Worm (Caenorhabditis elegans) whole organism, L1 larva: ENCODE data around the gene twk-9.

Source experiments
- alr-1 ChIP-seq: fragments of 200-800 bp; sonication (Bioruptor generic); optimal IDR thresholded peaks from 2 replicates; lab custom pipeline; 2018; ENCODE audit warnings: borderline replicate concordance, mild to moderate bottlenecking, missing genetic modification characterization, missing compliant biosample characterization
- ama-1 ChIP-seq: fragments of 150-350 bp; optimal IDR thresholded peaks from 2 replicates; lab custom pipeline; 2014
- blmp-1 ChIP-seq: fragments of 150-350 bp; optimal IDR thresholded peaks from 2 replicates; lab custom pipeline; 2014; ENCODE audit warnings: missing biosample characterization, missing genetic modification characterization
- ceh-8 ChIP-seq: fragments of 200-800 bp; sonication (Bioruptor generic); optimal IDR thresholded peaks from 2 replicates; lab custom pipeline; 2018; ENCODE audit warnings: mild to moderate bottlenecking, missing genetic modification characterization, moderate library complexity, missing compliant biosample characterization
- ceh-88 ChIP-seq: fragments of 200-800 bp; sonication (Bioruptor generic); IDR thresholded peaks from 2 replicates; pipeline ENCODE4 v1.3.6; 2022; ENCODE audit warnings: missing genetic modification characterization, missing compliant biosample characterization
- ceh-90 ChIP-seq: sonication (generic microtip); optimal IDR thresholded peaks from 2 replicates; lab custom pipeline; 2016; ENCODE audit warnings: missing genetic modification characterization, missing compliant biosample characterization
- ces-1 ChIP-seq: fragments of 150-350 bp; optimal IDR thresholded peaks from 2 replicates; lab custom pipeline; 2014; ENCODE audit warnings: missing biosample characterization, missing genetic modification reagents, missing genetic modification characterization
- dpl-1 ChIP-seq, 3 experiments: fragments of 150-350 bp in 2 of 3; sonication (generic microtip) in 1 of 3; optimal IDR thresholded peaks; 2 replicates each; lab custom pipeline; 2014 to 2017; ENCODE audit warnings: missing biosample characterization in 3 of 3, missing genetic modification characterization in 3 of 3, missing genetic modification reagents in 3 of 3
- dsc-1 ChIP-seq: sonication (generic microtip); optimal IDR thresholded peaks from 2 replicates; lab custom pipeline; 2016; ENCODE audit warnings: mild to moderate bottlenecking, missing genetic modification characterization, missing compliant biosample characterization
- efl-1 ChIP-seq, 4 experiments: fragments of 150-350 bp; optimal IDR thresholded peaks in 3 of 4; peaks in 1 of 4; 1 replicate in 1 of 4; 2 replicates in 3 of 4; lab custom pipeline; 2014; ENCODE audit warnings: missing biosample characterization in 2 of 4, missing genetic modification characterization in 2 of 4, missing genetic modification reagents in 2 of 4
- efl-3 ChIP-seq: fragments of 200-800 bp; sonication (Bioruptor generic); optimal IDR thresholded peaks from 2 replicates; lab custom pipeline; 2018; ENCODE audit warnings: mild to moderate bottlenecking, missing genetic modification characterization, missing compliant biosample characterization
- egl-13 ChIP-seq: sonication (generic microtip); optimal IDR thresholded peaks from 2 replicates; lab custom pipeline; 2016; ENCODE audit warnings: missing genotype, missing genetic modification reagents, missing genetic modification characterization, missing compliant biosample characterization
- ets-5 ChIP-seq: fragments of 200-800 bp; sonication (Bioruptor generic); IDR thresholded peaks from 2 replicates; pipeline ENCODE4 v1.3.6; 2022; ENCODE audit warnings: missing genetic modification characterization, missing compliant biosample characterization
- fkh-10 ChIP-seq: sonication (generic microtip); optimal IDR thresholded peaks from 2 replicates; lab custom pipeline; 2017; ENCODE audit warnings: missing biosample characterization, missing genetic modification reagents, missing genetic modification characterization
- fkh-8 ChIP-seq: sonication (generic microtip); optimal IDR thresholded peaks from 2 replicates; lab custom pipeline; 2016; ENCODE audit warnings: mild to moderate bottlenecking, missing genetic modification characterization, missing compliant biosample characterization
- fos-1 ChIP-seq: fragments of 150-350 bp; optimal IDR thresholded peaks from 2 replicates; lab custom pipeline; 2014; ENCODE audit warnings: missing biosample characterization, missing genetic modification characterization
- grh-1 ChIP-seq: fragments of 200-800 bp; sonication (Bioruptor generic); IDR thresholded peaks from 2 replicates; pipeline ENCODE4 v1.3.6; 2022; ENCODE audit warnings: missing genetic modification reagents, missing genetic modification characterization, missing compliant biosample characterization
- hlh-17 ChIP-seq: fragments of 200-800 bp; sonication (Bioruptor generic); optimal IDR thresholded peaks from 2 replicates; lab custom pipeline; 2018; ENCODE audit warnings: missing genetic modification characterization, mild to moderate bottlenecking, missing compliant biosample characterization, moderate library complexity, borderline replicate concordance
- hlh-4 ChIP-seq: sonication (generic microtip); optimal IDR thresholded peaks from 2 replicates; lab custom pipeline; 2016; ENCODE audit warnings: mild to moderate bottlenecking, missing genetic modification characterization, missing compliant biosample characterization
- isw-1 ChIP-seq: fragments of 200-800 bp; sonication (Bioruptor generic); IDR thresholded peaks from 2 replicates; pipeline ENCODE4 v1.3.6; 2022; ENCODE audit warnings: missing genetic modification characterization, missing compliant biosample characterization
- lin-14 ChIP-seq: fragments of 200-800 bp; sonication (Bioruptor generic); optimal IDR thresholded peaks from 2 replicates; lab custom pipeline; 2018; ENCODE audit warnings: mild to moderate bottlenecking, missing genetic modification characterization, moderate library complexity, missing compliant biosample characterization
- lin-35 ChIP-seq, 2 experiments: fragments of 150-350 bp; optimal IDR thresholded peaks; 2 replicates each; lab custom pipeline; 2014; ENCODE audit warnings: missing biosample characterization in 2 of 2, missing genetic modification characterization in 2 of 2, missing genetic modification reagents in 2 of 2
- lir-3 ChIP-seq: sonication (generic microtip); optimal IDR thresholded peaks from 2 replicates; lab custom pipeline; 2016; ENCODE audit warnings: mild to moderate bottlenecking, missing genetic modification characterization, moderate library complexity, missing compliant biosample characterization; ENCODE audit not compliant: poor library complexity
- lsy-2 ChIP-seq, 2 experiments: fragments of 150-350 bp; optimal IDR thresholded peaks; 2 replicates each; lab custom pipeline; 2014; ENCODE audit warnings: missing biosample characterization in 2 of 2, missing genetic modification characterization in 2 of 2
- mab-9 ChIP-seq: fragments of 200-800 bp; sonication (Bioruptor generic); IDR thresholded peaks from 2 replicates; pipeline ENCODE4 v1.3.6; 2022; ENCODE audit warnings: missing genetic modification reagents, missing genetic modification characterization, missing compliant biosample characterization
- mdl-1 ChIP-seq, 2 experiments: fragments of 150-350 bp; optimal IDR thresholded peaks; 2 replicates each; lab custom pipeline; 2014 to 2017; ENCODE audit warnings: missing biosample characterization in 2 of 2, missing genetic modification characterization in 2 of 2, inconsistent platforms in 1 of 2
- nhr-19 ChIP-seq: fragments of 200-800 bp; sonication (Bioruptor generic); conservative IDR thresholded peaks from 2 replicates; pipeline ENCODE4 v1.3.6; 2022; ENCODE audit warnings: missing genetic modification characterization, missing compliant biosample characterization
- nhr-20 ChIP-seq: sonication (generic microtip); optimal IDR thresholded peaks from 2 replicates; lab custom pipeline; 2016; ENCODE audit warnings: mild to moderate bottlenecking, missing genetic modification characterization, missing compliant biosample characterization
- nhr-237 ChIP-seq: fragments of 150-350 bp; optimal IDR thresholded peaks from 2 replicates; lab custom pipeline; 2014; ENCODE audit warnings: missing biosample characterization, missing genetic modification characterization
- nhr-47 ChIP-seq: sonication (generic microtip); optimal IDR thresholded peaks from 2 replicates; lab custom pipeline; 2016; ENCODE audit warnings: mild to moderate bottlenecking, missing genetic modification characterization, moderate library complexity, missing compliant biosample characterization
- nhr-71 ChIP-seq: sonication (generic microtip); optimal IDR thresholded peaks from 2 replicates; lab custom pipeline; 2016; ENCODE audit warnings: mild to moderate bottlenecking, missing genetic modification characterization, moderate library complexity, missing compliant biosample characterization
- nhr-84 ChIP-seq: sonication (generic microtip); optimal IDR thresholded peaks from 2 replicates; lab custom pipeline; 2017; ENCODE audit warnings: missing biosample characterization, missing genetic modification characterization
- nhr-85 ChIP-seq: sonication (generic microtip); peaks from one replicate; lab custom pipeline; 2016; ENCODE audit warnings: missing genetic modification characterization, inconsistent platforms, missing compliant biosample characterization
- nhr-90 ChIP-seq: sonication (generic microtip); optimal IDR thresholded peaks from 2 replicates; lab custom pipeline; 2016; ENCODE audit warnings: mild to moderate bottlenecking, missing genetic modification characterization, missing compliant biosample characterization; ENCODE audit not compliant: poor library complexity
- pag-3 ChIP-seq: sonication (generic microtip); optimal IDR thresholded peaks from 2 replicates; lab custom pipeline; 2017; ENCODE audit warnings: missing genetic modification characterization, mild to moderate bottlenecking, missing compliant biosample characterization, antibody characterized with exemption, borderline replicate concordance; ENCODE audit not compliant: insufficient read depth
- pqm-1 ChIP-seq: sonication (generic microtip); optimal IDR thresholded peaks from 3 replicates; lab custom pipeline; 2017; ENCODE audit warnings: missing biosample characterization, missing genetic modification characterization
- snu-23 ChIP-seq: sonication (generic microtip); optimal IDR thresholded peaks from 2 replicates; lab custom pipeline; 2016; ENCODE audit warnings: missing genetic modification characterization, missing compliant biosample characterization
- sox-4 ChIP-seq: sonication (generic microtip); optimal IDR thresholded peaks from 2 replicates; lab custom pipeline; 2016; ENCODE audit warnings: missing genetic modification characterization, missing compliant biosample characterization
- sptf-1 ChIP-seq: fragments of 150-350 bp; optimal IDR thresholded peaks from 2 replicates; lab custom pipeline; 2014; ENCODE audit warnings: missing biosample characterization, missing genetic modification characterization
- sup-37 ChIP-seq: fragments of 200-800 bp; sonication (Bioruptor generic); optimal IDR thresholded peaks from 2 replicates; lab custom pipeline; 2018; ENCODE audit warnings: mild to moderate bottlenecking, missing genetic modification characterization, missing compliant biosample characterization
- swsn-7 ChIP-seq: sonication (generic microtip); optimal IDR thresholded peaks from 2 replicates; lab custom pipeline; 2016; ENCODE audit warnings: missing genetic modification characterization, missing compliant biosample characterization
- tbx-2 ChIP-seq: sonication (generic microtip); optimal IDR thresholded peaks from 2 replicates; lab custom pipeline; 2016; ENCODE audit warnings: missing genetic modification characterization, missing compliant biosample characterization
- tlp-1 ChIP-seq: fragments of 150-350 bp; optimal IDR thresholded peaks from 2 replicates; lab custom pipeline; 2014; ENCODE audit warnings: missing biosample characterization, missing genetic modification characterization
- unc-30 ChIP-seq: sonication (generic microtip); optimal IDR thresholded peaks from 2 replicates; lab custom pipeline; 2017; ENCODE audit warnings: missing biosample characterization, missing genetic modification characterization
- unc-86 ChIP-seq: sonication (generic microtip); optimal IDR thresholded peaks from 2 replicates; lab custom pipeline; 2016; ENCODE audit warnings: missing genetic modification characterization, missing compliant biosample characterization
- unc-98 ChIP-seq: fragments of 200-800 bp; sonication (Bioruptor generic); IDR thresholded peaks from 2 replicates; pipeline ENCODE4 v1.3.6; 2022; ENCODE audit warnings: missing genetic modification characterization, missing compliant biosample characterization
- vab-15 ChIP-seq: sonication (generic microtip); optimal IDR thresholded peaks from 2 replicates; lab custom pipeline; 2017; ENCODE audit warnings: missing genotype, mild to moderate bottlenecking, missing genetic modification characterization, missing compliant biosample characterization
- zip-4 ChIP-seq: fragments of 200-800 bp; sonication (Bioruptor generic); optimal IDR thresholded peaks from 2 replicates; lab custom pipeline; 2018; ENCODE audit warnings: mild to moderate bottlenecking, missing genetic modification characterization, moderate library complexity, missing compliant biosample characterization

twk-9 gene

ce11 chrIV:9673683-9674336 is 19.2 kb upstream of the twk-9 start:
- TF ChIP-seq ceh-8 (GFP tag; lab: Kevin White, UChicago) = no peak
- peak; percentile 82 for TF ChIP-seq nhr-85 (tag; lab: Kevin White, UChicago)
- no peak for TF ChIP-seq unc-86 (tag; lab: Kevin White, UChicago)
- no peak for TF ChIP-seq dpl-1 (GFP tag; optimal IDR thresholded peaks at IDR 0.05; lab: Kevin White, UChicago)
- peak; percentile 42 for TF ChIP-seq nhr-47 (tag; lab: Kevin White, UChicago)
- peak; percentile 65 for TF ChIP-seq dsc-1 (tag; lab: Kevin White, UChicago)
- no peak for TF ChIP-seq swsn-7 (tag; lab: Kevin White, UChicago)
- peak; percentile 87 for TF ChIP-seq nhr-20 (tag; lab: Kevin White, UChicago)
- peak; percentile 34 for TF ChIP-seq sox-4 (tag; lab: Kevin White, UChicago)
- TF ChIP-seq lin-14 = peak; percentile 53
- no peak for TF ChIP-seq ama-1
- TF ChIP-seq fkh-10 (GFP tag; lab: Kevin White, UChicago) = peak; percentile 57
- TF ChIP-seq nhr-71 (tag; lab: Kevin White, UChicago) = peak; percentile 60
- TF ChIP-seq efl-1 (optimal IDR thresholded peaks at IDR 0.05; lab: Kevin White, UChicago) = no peak
- TF ChIP-seq efl-1 (GFP tag; optimal IDR thresholded peaks at IDR 0.05 in 1 of 2; lab: Kevin White, UChicago) = no peak
- no peak for TF ChIP-seq isw-1
- no peak for TF ChIP-seq hlh-4 (tag; lab: Kevin White, UChicago)
- no peak for TF ChIP-seq nhr-19
- peak; percentile 38 for TF ChIP-seq egl-13
- no peak for TF ChIP-seq pag-3
- TF ChIP-seq fkh-8 (tag; lab: Kevin White, UChicago) = peak; percentile 86

- TF ChIP-seq blmp-1 (tag; lab: Kevin White, UChicago) = peak; percentile 8
- no peak for TF ChIP-seq efl-3 (GFP tag; lab: Kevin White, UChicago)
- TF ChIP-seq lsy-2 (tag; optimal IDR thresholded peaks at IDR 0.05; lab: Kevin White, UChicago) = peak in 1 of 2 experiments; percentile 10
- TF ChIP-seq lin-14 = peak; percentile 19
- TF ChIP-seq ceh-8 (GFP tag; lab: Kevin White, UChicago) = no peak
Observed at ce11 chrIV:9675572-9675971, 17.4 kb upstream of the twk-9 start, which contains the start of gene nhr-34. Gene nhr-34 (minus strand): TSS chrIV:9675672.

- TF ChIP-seq lin-35 (GFP tag; optimal IDR thresholded peaks at IDR 0.05; lab: Kevin White, UChicago) = peak in 1 of 2 experiments; percentile 58
- no peak for TF ChIP-seq fos-1 (tag; lab: Kevin White, UChicago)
- no peak for TF ChIP-seq lir-3 (tag; lab: Kevin White, UChicago)
- no peak for TF ChIP-seq mab-9 (GFP tag; lab: Robert Waterston, UW)
- no peak for TF ChIP-seq unc-30 (tag; lab: Kevin White, UChicago)
- TF ChIP-seq ces-1 = no peak
- TF ChIP-seq pqm-1 (tag; lab: Kevin White, UChicago) = no peak
- TF ChIP-seq hlh-17 (GFP tag; lab: Kevin White, UChicago) = no peak
- TF ChIP-seq ceh-90 = no peak
- peak; percentile 7; the same call in 1 of the 2 replicates for TF ChIP-seq ceh-88 (GFP tag; lab: Robert Waterston, UW)
- no peak for TF ChIP-seq sup-37 (GFP tag; lab: Kevin White, UChicago)
- no peak for TF ChIP-seq grh-1 (GFP tag; lab: Robert Waterston, UW)
- TF ChIP-seq tbx-2 (tag; lab: Kevin White, UChicago) = no peak
- no peak for TF ChIP-seq sptf-1 (tag; lab: Kevin White, UChicago)
- no peak for TF ChIP-seq alr-1 (tag; lab: Kevin White, UChicago)
- TF ChIP-seq fkh-10 (GFP tag; lab: Kevin White, UChicago) = no peak
- TF ChIP-seq mdl-1 (tag; optimal IDR thresholded peaks at IDR 0.05; lab: Kevin White, UChicago) = peak in 1 of 2 experiments; percentile 33
- TF ChIP-seq unc-86 (tag; lab: Kevin White, UChicago) = no peak
- TF ChIP-seq nhr-237 = no peak
- TF ChIP-seq nhr-90 (tag; lab: Kevin White, UChicago) = peak; percentile 38
- no peak for TF ChIP-seq ets-5 (GFP tag; lab: Robert Waterston, UW)
- TF ChIP-seq snu-23 = peak; percentile 0
- TF ChIP-seq zip-4 = no peak
- no peak for TF ChIP-seq lsy-2 (tag; optimal IDR thresholded peaks at IDR 0.05; lab: Kevin White, UChicago)
- no peak for TF ChIP-seq nhr-47 (tag; lab: Kevin White, UChicago)
- TF ChIP-seq vab-15 (tag; lab: Kevin White, UChicago) = no peak
- no peak for TF ChIP-seq unc-98 (GFP tag; lab: Robert Waterston, UW)
- no peak for TF ChIP-seq tlp-1 (tag; lab: Kevin White, UChicago)
- no peak for TF ChIP-seq nhr-84 (tag; lab: Kevin White, UChicago)
Observed at ce11 chrIV:9676535-9676934, 16.4 kb upstream of the twk-9 start.
